Worm (Caenorhabditis elegans) whole organism, late embryonic: ENCODE results near the gene lec-12.

Experiments
- K09A11.1 ChIP-seq: sonication (generic microtip); optimal IDR thresholded peaks from 2 replicates; lab custom pipeline; 2017; ENCODE audit warnings: antibody characterized with exemption, mild to moderate bottlenecking, missing genetic modification characterization, missing compliant biosample characterization; ENCODE audit not compliant: insufficient read depth
- T23F11.4 ChIP-seq: fragments of 200-800 bp; sonication (Bioruptor generic); optimal IDR thresholded peaks from 2 replicates; lab custom pipeline; 2018; ENCODE audit warnings: mild to moderate bottlenecking, missing genetic modification characterization, missing compliant biosample characterization
- ceh-18 ChIP-seq: sonication (generic microtip); optimal IDR thresholded peaks from 2 replicates; lab custom pipeline; 2016; ENCODE audit warnings: missing genetic modification characterization, missing compliant biosample characterization
- ceh-2 ChIP-seq: sonication (generic microtip); optimal IDR thresholded peaks from 2 replicates; lab custom pipeline; 2016; ENCODE audit warnings: missing genotype, missing genetic modification characterization, missing compliant biosample characterization
- ceh-31 ChIP-seq: sonication (generic microtip); optimal IDR thresholded peaks from 2 replicates; lab custom pipeline; 2016; ENCODE audit warnings: missing genetic modification characterization, missing compliant biosample characterization
- ceh-34 ChIP-seq: sonication (generic microtip); optimal IDR thresholded peaks from 2 replicates; lab custom pipeline; 2016; ENCODE audit warnings: mild to moderate bottlenecking, missing genetic modification characterization, missing compliant biosample characterization
- ceh-6 ChIP-seq: fragments of 200-800 bp; sonication (Bioruptor generic); optimal IDR thresholded peaks from 2 replicates; lab custom pipeline; 2018; ENCODE audit warnings: mild to moderate bottlenecking, missing genetic modification characterization, missing compliant biosample characterization
- che-1 ChIP-seq: sonication (generic microtip); optimal IDR thresholded peaks from 2 replicates; lab custom pipeline; 2016; ENCODE audit warnings: mild to moderate bottlenecking, missing genetic modification characterization, missing compliant biosample characterization
- dve-1 ChIP-seq: sonication (generic microtip); optimal IDR thresholded peaks from 2 replicates; lab custom pipeline; 2017; ENCODE audit warnings: antibody characterized with exemption, mild to moderate bottlenecking, missing genetic modification characterization, missing compliant biosample characterization
- ets-4 ChIP-seq: sonication (generic microtip); optimal IDR thresholded peaks from 2 replicates; lab custom pipeline; 2016; ENCODE audit warnings: missing genetic modification characterization, missing compliant biosample characterization
- eyg-1 ChIP-seq: sonication (generic microtip); optimal IDR thresholded peaks from 2 replicates; lab custom pipeline; 2016; ENCODE audit warnings: missing genotype, missing genetic modification characterization, missing compliant biosample characterization
- fax-1 ChIP-seq: sonication (generic microtip); optimal IDR thresholded peaks from 2 replicates; lab custom pipeline; 2016; ENCODE audit warnings: missing genotype, missing genetic modification characterization, missing compliant biosample characterization
- fkh-6 ChIP-seq: sonication (generic microtip); optimal IDR thresholded peaks from 2 replicates; lab custom pipeline; 2016; ENCODE audit warnings: missing genetic modification characterization, missing compliant biosample characterization
- hlh-15 ChIP-seq: sonication (generic microtip); optimal IDR thresholded peaks from 2 replicates; lab custom pipeline; 2016; ENCODE audit warnings: missing genetic modification characterization, missing compliant biosample characterization
- hlh-6 ChIP-seq: sonication (generic microtip); optimal IDR thresholded peaks from 2 replicates; lab custom pipeline; 2016; ENCODE audit warnings: missing genotype, missing genetic modification characterization, missing compliant biosample characterization
- hlh-8 ChIP-seq: sonication (generic microtip); optimal IDR thresholded peaks from 2 replicates; lab custom pipeline; 2016; ENCODE audit warnings: missing genotype, missing genetic modification characterization, missing compliant biosample characterization
- lim-6 ChIP-seq: sonication (generic microtip); optimal IDR thresholded peaks from 2 replicates; lab custom pipeline; 2016; ENCODE audit warnings: missing genetic modification characterization, missing compliant biosample characterization
- lin-11 ChIP-seq: fragments of 200-800 bp; sonication (Bioruptor generic); optimal IDR thresholded peaks from 2 replicates; lab custom pipeline; 2018; ENCODE audit warnings: mild to moderate bottlenecking, missing genetic modification characterization, missing compliant biosample characterization
- madf-2 ChIP-seq: sonication (generic microtip); optimal IDR thresholded peaks from 2 replicates; lab custom pipeline; 2017; ENCODE audit warnings: missing genetic modification characterization, missing compliant biosample characterization
- nfya-1 ChIP-seq: sonication (generic microtip); optimal IDR thresholded peaks from 2 replicates; lab custom pipeline; 2017; ENCODE audit warnings: missing genetic modification characterization, mild to moderate bottlenecking, missing compliant biosample characterization, antibody characterized with exemption, moderate library complexity
- nhr-11 ChIP-seq: fragments of 150-350 bp; optimal IDR thresholded peaks from 2 replicates; lab custom pipeline; 2014; ENCODE audit warnings: missing biosample characterization, missing genetic modification characterization
- npax-4 ChIP-seq: sonication (generic microtip); optimal IDR thresholded peaks from 2 replicates; lab custom pipeline; 2016; ENCODE audit warnings: missing genetic modification characterization, missing compliant biosample characterization
- odd-2 ChIP-seq: sonication (generic microtip); optimal IDR thresholded peaks from 2 replicates; lab custom pipeline; 2017; ENCODE audit warnings: antibody characterized with exemption, mild to moderate bottlenecking, missing genetic modification characterization, missing compliant biosample characterization
- pag-3 ChIP-seq: sonication (generic microtip); optimal IDR thresholded peaks from 2 replicates; lab custom pipeline; 2016; ENCODE audit warnings: missing compliant biosample characterization, missing genetic modification characterization, borderline replicate concordance
- pha-4 ChIP-seq: fragments of 150-350 bp; optimal IDR thresholded peaks from 2 replicates; lab custom pipeline; 2018; ENCODE audit warnings: missing biosample characterization, missing genetic modification reagents, missing genetic modification characterization
- pqm-1 ChIP-seq: sonication (generic microtip); optimal IDR thresholded peaks from 2 replicates; lab custom pipeline; 2016; ENCODE audit warnings: missing genetic modification characterization, missing compliant biosample characterization
- ref-2 ChIP-seq: sonication (generic microtip); optimal IDR thresholded peaks from 2 replicates; lab custom pipeline; 2016; ENCODE audit warnings: missing genetic modification characterization, missing compliant biosample characterization
- sdc-2 ChIP-seq: sonication (generic microtip); optimal IDR thresholded peaks from 2 replicates; lab custom pipeline; 2016; ENCODE audit warnings: missing genotype, missing genetic modification characterization, missing compliant biosample characterization
- sox-4 ChIP-seq: sonication (generic microtip); optimal IDR thresholded peaks from 2 replicates; lab custom pipeline; 2017; ENCODE audit warnings: mild to moderate bottlenecking, missing genetic modification characterization, inconsistent platforms, missing compliant biosample characterization
- tbx-7 ChIP-seq: sonication (generic microtip); optimal IDR thresholded peaks from 2 replicates; lab custom pipeline; 2016; ENCODE audit warnings: missing genotype, missing genetic modification characterization, missing compliant biosample characterization
- ttx-3 ChIP-seq: sonication (generic microtip); optimal IDR thresholded peaks from 2 replicates; lab custom pipeline; 2016; ENCODE audit warnings: missing genetic modification reagents, missing genetic modification characterization, missing compliant biosample characterization
- unc-3 ChIP-seq, 2 experiments: fragments of 200-800 bp in 1 of 2; sonication (Bioruptor generic) in 1 of 2; sonication (generic microtip) in 1 of 2; conservative IDR thresholded peaks in 1 of 2; optimal IDR thresholded peaks in 1 of 2; 2 replicates each; pipeline versions ENCODE4 v1.3.6 to Lab custom; 2016 to 2022; ENCODE audit warnings: missing compliant biosample characterization in 2 of 2, missing genetic modification characterization in 2 of 2, missing genetic modification reagents in 1 of 2
- unc-55 ChIP-seq: sonication (generic microtip); optimal IDR thresholded peaks from 2 replicates; lab custom pipeline; 2017; ENCODE audit warnings: missing biosample characterization, missing genetic modification reagents, missing genetic modification characterization
- ztf-16 ChIP-seq: sonication (generic microtip); optimal IDR thresholded peaks from 2 replicates; lab custom pipeline; 2017; ENCODE audit warnings: missing genetic modification characterization, missing compliant biosample characterization

Gene lec-12

ce11 chrV:166687-167086 is 37.5 kb upstream of the lec-12 start, which contains the start of gene Y108G3AL.2:
TSS of gene Y108G3AL.2 (plus strand) at chrV:166987.
- no peak for TF ChIP-seq odd-2
- no peak for TF ChIP-seq hlh-15 (tag; lab: Kevin White, UChicago)
- no peak for TF ChIP-seq ztf-16 (tag; lab: Kevin White, UChicago)
- TF ChIP-seq fkh-6 (tag; lab: Kevin White, UChicago), result no peak
- TF ChIP-seq lim-6 (tag; lab: Kevin White, UChicago), result no peak
- no peak for TF ChIP-seq fax-1 (tag; lab: Kevin White, UChicago)
- TF ChIP-seq ceh-6 (GFP tag; lab: Kevin White, UChicago), result no peak
- TF ChIP-seq sox-4 (tag; lab: Kevin White, UChicago), result no peak
- TF ChIP-seq hlh-6, result no peak
- TF ChIP-seq hlh-8 (tag; lab: Kevin White, UChicago), result no peak
- TF ChIP-seq unc-55 (GFP tag; lab: Kevin White, UChicago), result no peak
- TF ChIP-seq lin-11 (tag; lab: Kevin White, UChicago), result no peak
- no peak for TF ChIP-seq ceh-2 (tag; lab: Kevin White, UChicago)
- no peak for TF ChIP-seq nhr-11
- TF ChIP-seq nfya-1 (tag; lab: Kevin White, UChicago), result no peak
- no peak for TF ChIP-seq npax-4 (tag; lab: Kevin White, UChicago)

ce11 chrV:172110-172509 is 32.1 kb upstream of the lec-12 start, which contains the start of gene cfap-36:
TSS of gene cfap-36 (minus strand) at chrV:172210.
- TF ChIP-seq ceh-6 (GFP tag; lab: Kevin White, UChicago) (no peak), ttx-3 (tag; lab: Kevin White, UChicago) (no peak), ets-4 (tag; lab: Kevin White, UChicago) (no peak), nhr-11 (no peak), ztf-16 (tag; lab: Kevin White, UChicago) (no peak), ceh-34 (no peak), ceh-18 (tag; lab: Kevin White, UChicago) (no peak), tbx-7 (tag; lab: Kevin White, UChicago) (no peak), pag-3 (tag; lab: Kevin White, UChicago) (no peak), K09A11.1 (tag; lab: Kevin White, UChicago) (no peak), eyg-1 (tag; lab: Kevin White, UChicago) (no peak), sdc-2 (no peak), che-1 (tag; lab: Kevin White, UChicago) (no peak), hlh-15 (tag; lab: Kevin White, UChicago) (no peak), unc-3 (GFP tag; conservative IDR thresholded peaks at IDR 0.05; lab: Robert Waterston, UW) (no peak), unc-3 (tag; optimal IDR thresholded peaks at IDR 0.05; lab: Kevin White, UChicago) (no peak), madf-2 (tag; lab: Kevin White, UChicago) (no peak), lim-6 (tag; lab: Kevin White, UChicago) (no peak), dve-1 (tag; lab: Kevin White, UChicago) (no peak)

- TF ChIP-seq ttx-3 (tag; lab: Kevin White, UChicago) (no peak), T23F11.4 (GFP tag; lab: Kevin White, UChicago) (peak; percentile 1)
Measured at ce11 chrV:173437-173836, 30.7 kb upstream of the lec-12 start.

- TF ChIP-seq pqm-1 (tag; lab: Kevin White, UChicago) (no peak), unc-3 (GFP tag; conservative IDR thresholded peaks at IDR 0.05; lab: Robert Waterston, UW) (no peak), unc-3 (tag; optimal IDR thresholded peaks at IDR 0.05; lab: Kevin White, UChicago) (no peak), madf-2 (tag; lab: Kevin White, UChicago) (no peak), pha-4 (tag; lab: Kevin White, UChicago) (no peak), ceh-31 (tag; lab: Kevin White, UChicago) (no peak), ref-2 (tag; lab: Kevin White, UChicago) (no peak), T23F11.4 (GFP tag; lab: Kevin White, UChicago) (no peak), nfya-1 (tag; lab: Kevin White, UChicago) (peak; percentile 73)
- TF ChIP-seq, all 69 proteins: peak for 1
Measured at ce11 chrV:174520-174919, 29.7 kb upstream of the lec-12 start.
